Worm (Caenorhabditis elegans): Measurements from ENCODE around the gene czw-1.
A peak's percentile ranks its signal among the peaks of the same experiment; 100 is the strongest.

DNA sequence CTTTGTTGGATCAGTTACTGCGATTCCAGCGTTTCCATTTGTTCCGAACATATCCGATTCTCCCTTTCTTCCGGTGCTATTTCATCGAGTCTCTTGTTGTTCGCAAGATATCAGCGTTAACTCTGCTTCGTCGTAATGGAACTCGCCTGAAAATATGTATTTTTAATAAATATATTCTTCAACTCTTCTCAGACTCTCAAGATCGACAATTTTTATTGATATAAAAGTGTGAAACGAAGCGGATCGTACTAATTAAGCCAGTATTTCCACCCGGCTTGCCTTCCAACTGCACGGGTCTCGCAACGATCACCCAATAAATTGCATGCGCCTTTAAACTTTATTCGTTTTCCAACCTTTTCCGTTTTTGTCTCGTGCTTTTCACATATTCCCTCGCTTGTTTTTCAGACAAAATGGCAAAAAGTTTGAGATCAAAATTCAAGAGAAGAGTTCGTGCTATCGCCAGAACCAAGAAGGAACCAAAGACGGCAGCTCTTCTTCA, 22.6 kb downstream of the czw-1 start, which contains the start of the genes xpo-3 and C49H3.3:
- TF ChIP-seq daf-8 (GFP tag; IDR thresholded peaks at IDR 0.05) (no peak), lsy-2 (tag; optimal IDR thresholded peaks at IDR 0.05) (peak in 1 of 2 experiments; percentile 82), fkh-10 (GFP tag; optimal IDR thresholded peaks at IDR 0.05) (no peak), dve-1 (tag; optimal IDR thresholded peaks at IDR 0.05; ENCODE audit: insufficient read depth) (peak; percentile 38)

Measured in whole organism, L4 larva.